Fruit fly (Drosophila melanogaster): ENCODE results near the gene CG1840.

The CG1840 gene

dm6 chrX:11930726-11931125 lies 42.6 kb downstream of the CG1840 start, which contains the start of gene Pdzd8:
TSS of gene Pdzd8 (minus strand) at chrX:11930850.
- TF ChIP-seq CG32121 (GFP tag; IDR thresholded peaks at IDR 0.05) (no peak), Snoo (tag; optimal IDR thresholded peaks at IDR 0.05) (no peak), CG34367 (tag; optimal IDR thresholded peaks at IDR 0.05) (no peak), CG4496 (GFP tag; IDR thresholded peaks at IDR 0.05) (no peak), gl (tag; optimal IDR thresholded peaks at IDR 0.05) (no peak), D1 (tag; optimal IDR thresholded peaks at IDR 0.05) (no peak), CG8301 (tag; optimal IDR thresholded peaks at IDR 0.05) (no peak), rn (GFP tag; IDR thresholded peaks at IDR 0.05) (no peak), CG9948 (tag; optimal IDR thresholded peaks at IDR 0.05) (no peak), CG15710 (tag; optimal IDR thresholded peaks at IDR 0.05) (no peak), CG10348 (GFP tag; IDR thresholded peaks at IDR 0.05) (no peak), Pif1B (GFP tag; optimal IDR thresholded peaks at IDR 0.05) (no peak), CG8159 (tag; optimal IDR thresholded peaks at IDR 0.05) (no peak), CG12605 (GFP tag; IDR thresholded peaks at IDR 0.05) (no peak), CG13204 (GFP tag; optimal IDR thresholded peaks at IDR 0.05) (no peak), CG17806 (tag; optimal IDR thresholded peaks at IDR 0.05) (no peak), CG14655 (GFP tag; optimal IDR thresholded peaks at IDR 0.05) (no peak), Ets98B (GFP tag; IDR thresholded peaks at IDR 0.05) (no peak)
